Fruit fly (Drosophila melanogaster): ENCODE results near the gene CG13361.

The CG13361 gene

DNA sequence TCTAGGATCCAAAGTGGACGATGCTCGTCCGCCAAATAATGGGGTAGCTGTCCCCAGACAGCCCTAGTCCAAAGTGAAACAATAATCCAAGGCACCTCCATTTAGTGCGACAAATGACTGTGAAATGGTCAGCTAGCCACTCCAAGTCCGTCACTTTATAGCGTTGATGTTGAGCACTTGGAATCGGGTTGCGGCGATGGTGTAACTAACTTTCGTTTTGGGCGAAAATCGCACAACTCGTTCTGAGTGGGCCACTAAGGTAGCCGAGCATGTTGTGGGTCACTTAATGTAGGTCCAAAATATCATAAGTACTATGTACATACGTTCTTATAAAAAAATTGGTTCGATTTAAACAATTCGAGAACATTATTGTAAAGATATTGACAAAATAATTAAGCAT, at the start of gene CG13361:
Gene CG13361, minus strand, starts transcription at position 101 of the 400 bp plus-strand sequence.
- TF ChIP-seq CG3407 (GFP tag; optimal IDR thresholded peaks at IDR 0.05) (no peak), insv (GFP tag; optimal IDR thresholded peaks at IDR 0.05) (no peak), Ada2b (GFP tag; IDR thresholded peaks at IDR 0.05) (no peak), toy (GFP tag; IDR thresholded peaks at IDR 0.05) (no peak), CG8478 (optimal IDR thresholded peaks at IDR 0.05) (no peak), Usf (GFP tag; optimal IDR thresholded peaks at IDR 0.05) (no peak), klu (GFP tag; IDR thresholded peaks at IDR 0.05) (no peak), NfI (GFP tag; optimal IDR thresholded peaks at IDR 0.05) (no peak), cg (GFP tag; optimal IDR thresholded peaks at IDR 0.05) (no peak), vvl (GFP tag; IDR thresholded peaks at IDR 0.05) (no peak), CG2875 (GFP tag; optimal IDR thresholded peaks at IDR 0.05) (no peak), CG10147 (GFP tag; optimal IDR thresholded peaks at IDR 0.05) (no peak), Doc2 (GFP tag; IDR thresholded peaks at IDR 0.05) (no peak), Blimp-1 (GFP tag; optimal IDR thresholded peaks at IDR 0.05) (no peak), pnt (GFP tag; optimal IDR thresholded peaks at IDR 0.05) (no peak), Xrp1 (GFP tag; IDR thresholded peaks at IDR 0.05) (no peak), CG7987 (GFP tag; optimal IDR thresholded peaks at IDR 0.05) (no peak), schlank (tag; optimal IDR thresholded peaks at IDR 0.05) (no peak)

DNA sequence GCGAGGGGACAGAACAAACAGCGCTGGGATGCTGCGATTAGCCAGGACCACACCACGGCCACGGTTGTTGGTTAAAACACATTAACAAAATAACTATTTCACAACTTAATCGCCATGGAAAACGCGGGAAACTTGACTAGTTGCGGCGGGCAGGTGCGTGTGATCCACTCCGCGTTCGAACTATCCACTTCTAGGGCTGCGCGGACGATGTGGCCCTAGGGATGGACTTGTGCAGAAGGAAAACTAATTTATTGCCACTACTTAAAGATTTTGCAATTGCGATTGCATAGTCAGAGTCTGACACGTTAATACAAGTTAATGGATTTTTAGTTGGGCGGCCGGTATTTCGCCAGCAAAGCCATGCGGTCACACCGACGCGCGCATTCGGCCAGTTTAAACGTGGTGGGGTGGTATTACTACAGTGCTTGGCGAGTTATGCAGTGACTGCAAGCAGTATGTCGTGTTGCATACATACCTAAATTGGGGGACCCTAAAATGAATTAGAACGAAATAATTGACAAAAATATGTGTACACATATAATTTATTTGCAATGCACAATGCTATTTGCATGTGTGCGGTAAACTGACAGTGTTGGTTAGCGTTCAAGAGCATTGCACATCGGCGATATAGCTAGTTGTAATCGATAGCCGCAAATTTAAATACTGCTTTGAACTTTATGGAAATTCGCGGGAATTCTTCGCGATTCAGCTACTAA, 47.9 kb upstream of the CG13361 start, which contains the start of gene Rbf:
Gene Rbf, minus strand, starts transcription at position 323 of the 716 bp plus-strand sequence.
- TF ChIP-seq CG1602 (GFP tag; optimal IDR thresholded peaks at IDR 0.05) = no peak
- no peak for TF ChIP-seq Drgx (GFP tag; IDR thresholded peaks at IDR 0.05)
- TF ChIP-seq zen2 (GFP tag; IDR thresholded peaks at IDR 0.05; ENCODE audit: partially characterized antibody) = peak; percentile 46; the same call in 1 of the 3 replicates
- peak; percentile 62 for TF ChIP-seq CG2116 (GFP tag; optimal IDR thresholded peaks at IDR 0.05)
- TF ChIP-seq Nf-YC (tag; optimal IDR thresholded peaks at IDR 0.05) = peak; percentile 11
- peak; percentile 69 for TF ChIP-seq Dref (GFP tag; IDR thresholded peaks at IDR 0.05)
- TF ChIP-seq nerfin-2 (GFP tag; IDR thresholded peaks at IDR 0.05; ENCODE audit: partially characterized antibody) = 0 out of 2 replicates have a peak, but pooled peaks have one; percentile 38
- no peak for TF ChIP-seq HLH54F (GFP tag; optimal IDR thresholded peaks at IDR 0.05)
- TF ChIP-seq tll (GFP tag; optimal IDR thresholded peaks at IDR 0.05) = no peak
- peak; percentile 33 for TF ChIP-seq CG13624 (GFP tag; optimal IDR thresholded peaks at IDR 0.05)
- TF ChIP-seq dan (GFP tag; IDR thresholded peaks at IDR 0.05) = no peak
- TF ChIP-seq Mes4 (GFP tag; optimal IDR thresholded peaks at IDR 0.05) = no peak
- peak; percentile 72 for TF ChIP-seq Sry-δ (GFP tag; optimal IDR thresholded peaks at IDR 0.05)
- no peak for TF ChIP-seq CG10654 (GFP tag; optimal IDR thresholded peaks at IDR 0.05)
- TF ChIP-seq CG7963 (GFP tag; IDR thresholded peaks at IDR 0.05; ENCODE audit: partially characterized antibody) = 0 out of 3 replicates have a peak, but pooled peaks have one; percentile 20
- TF ChIP-seq lilli (GFP tag; optimal IDR thresholded peaks at IDR 0.05) = no peak
- TF ChIP-seq YL-1 (GFP tag; optimal IDR thresholded peaks at IDR 0.05) = no peak
- TF ChIP-seq vnd (GFP tag; IDR thresholded peaks at IDR 0.05; ENCODE audit: partially characterized antibody) = peak; percentile 46; the same call in 1 of the 3 replicates
- TF ChIP-seq CG7745 (tag; optimal IDR thresholded peaks at IDR 0.05) = no peak
- no peak for TF ChIP-seq gro (GFP tag; optimal IDR thresholded peaks at IDR 0.05)
- TF ChIP-seq CG16863 (GFP tag; optimal IDR thresholded peaks at IDR 0.05) = no peak
- no peak for TF ChIP-seq CG18262 (tag; optimal IDR thresholded peaks at IDR 0.05)
- no peak for TF ChIP-seq CG8765 (GFP tag; IDR thresholded peaks at IDR 0.05)
- peak; percentile 81 for TF ChIP-seq CG9797 (GFP tag; optimal IDR thresholded peaks at IDR 0.05)
- TF ChIP-seq CG7372 (GFP tag; IDR thresholded peaks at IDR 0.05) = no peak
- TF ChIP-seq E2f1 (GFP tag; IDR thresholded peaks at IDR 0.05) = 0 out of 2 replicates have a peak, but pooled peaks have one; percentile 6
- no peak for TF ChIP-seq lbe (GFP tag; optimal IDR thresholded peaks at IDR 0.05)
- peak; percentile 36 for TF ChIP-seq CG9932 (GFP tag; IDR thresholded peaks at IDR 0.05)
- no peak for TF ChIP-seq lmd (GFP tag; IDR thresholded peaks at IDR 0.05)
- no peak for TF ChIP-seq eyg (GFP tag; optimal IDR thresholded peaks at IDR 0.05)
- peak; percentile 11 for TF ChIP-seq Chrac-16 (GFP tag; optimal IDR thresholded peaks at IDR 0.05)
- no peak for TF ChIP-seq HmgZ (tag; optimal IDR thresholded peaks at IDR 0.05)

Measured in whole organism, embryonic.